Comparison of ENCODE assay signal across 1 fruit fly cellular context in genomic region chrX:14909051-14909450, dm6.
TF ChIP-seq lines count a peak whose summit lies in the region.

No protein-coding gene starts in this region.

TF ChIP-seq in whole organism, embryonic, 481 proteins besides CTCF, POLR2A, EP300 and RAD21 (continued from another document):
- TF ChIP-seq Eip74EF (GFP tag; optimal IDR thresholded peaks at IDR 0.05; lab: Kevin White, UChicago): no peak
